Fruit fly (Drosophila melanogaster): ENCODE data around the gene vnd.

- TF ChIP-seq CG8478 (optimal IDR thresholded peaks at IDR 0.05), result no peak
- TF ChIP-seq CTCF (optimal IDR thresholded peaks at IDR 0.05), result peak; percentile 22 to 26
Observed at dm6 chrX:629239-629821, 47.4 kb downstream of the vnd start, which contains the start of the genes RpL36 and Mybbp1A.
